Fruit fly (Drosophila melanogaster) whole organism, pupa: ENCODE measurements around the gene CG33791.

Experiments used
- CG10348 ChIP-seq: fragments of 200-800 bp; sonication (Bioruptor generic); IDR thresholded peaks from 2 replicates; pipeline ENCODE4 v1.3.6; 2022; ENCODE audit warnings: missing biosample characterization, missing genetic modification characterization
- CG12605 ChIP-seq: fragments of 200-800 bp; sonication (Bioruptor generic); IDR thresholded peaks from 2 replicates; pipeline ENCODE4 v1.3.6; 2022; ENCODE audit warnings: missing biosample characterization, missing genetic modification characterization
- CG13204 ChIP-seq: fragments of 200-800 bp; sonication (Bioruptor generic); optimal IDR thresholded peaks from 2 replicates; lab custom pipeline; 2018; ENCODE audit warnings: missing biosample characterization, mild to moderate bottlenecking, missing genetic modification characterization, moderate library complexity
- CG14655 ChIP-seq: fragments of 200-800 bp; sonication (Bioruptor generic); optimal IDR thresholded peaks from 3 replicates; lab custom pipeline; 2017; ENCODE audit warnings: mild to moderate bottlenecking, missing biosample characterization, missing genetic modification reagents, missing genetic modification characterization
- CG15710 ChIP-seq: fragments of 200-800 bp; sonication (Bioruptor generic); optimal IDR thresholded peaks from 2 replicates; lab custom pipeline; 2018; ENCODE audit warnings: missing biosample characterization, mild to moderate bottlenecking, missing genetic modification characterization, moderate library complexity
- CG17806 ChIP-seq: fragments of 200-800 bp; sonication (Bioruptor generic); optimal IDR thresholded peaks from 2 replicates; lab custom pipeline; 2018; ENCODE audit warnings: missing biosample characterization, mild to moderate bottlenecking, missing genetic modification characterization, moderate library complexity
- CG32121 ChIP-seq: fragments of 200-800 bp; sonication (Bioruptor generic); IDR thresholded peaks from 2 replicates; pipeline ENCODE4 v1.3.6; 2022; ENCODE audit warnings: missing biosample characterization, missing genetic modification characterization
- CG34367 ChIP-seq: fragments of 200-800 bp; sonication (Bioruptor generic); optimal IDR thresholded peaks from 2 replicates; lab custom pipeline; 2018; ENCODE audit warnings: missing biosample characterization, mild to moderate bottlenecking, missing genetic modification characterization
- CG4496 ChIP-seq: fragments of 200-800 bp; sonication (Bioruptor generic); IDR thresholded peaks from 3 replicates; pipeline ENCODE4 v1.3.6; 2022; ENCODE audit warnings: missing biosample characterization, missing genetic modification characterization
- CG8159 ChIP-seq: fragments of 200-800 bp; sonication (Bioruptor generic); optimal IDR thresholded peaks from 3 replicates; lab custom pipeline; 2018; ENCODE audit warnings: missing biosample characterization, mild to moderate bottlenecking, missing genetic modification characterization, moderate library complexity
- CG8301 ChIP-seq: fragments of 200-800 bp; sonication (Bioruptor generic); optimal IDR thresholded peaks from 2 replicates; lab custom pipeline; 2018; ENCODE audit warnings: missing biosample characterization, mild to moderate bottlenecking, missing genetic modification characterization
- CG9948 ChIP-seq: fragments of 200-800 bp; sonication (Bioruptor generic); optimal IDR thresholded peaks from 2 replicates; lab custom pipeline; 2018; ENCODE audit warnings: missing biosample characterization, mild to moderate bottlenecking, missing genetic modification characterization, moderate library complexity
- D1 ChIP-seq: fragments of 200-800 bp; sonication (Bioruptor generic); optimal IDR thresholded peaks from 2 replicates; lab custom pipeline; 2018; ENCODE audit warnings: missing biosample characterization, mild to moderate bottlenecking, missing genetic modification characterization, moderate library complexity
- EcR ChIP-seq: fragments of 200-800 bp; sonication (Bioruptor generic); optimal IDR thresholded peaks from 3 replicates; lab custom pipeline; 2019; ENCODE audit warnings: missing biosample characterization, missing genetic modification characterization, mild to moderate bottlenecking, moderate library complexity, missing genetic modification reagents
- Ets98B ChIP-seq: fragments of 200-800 bp; sonication (Bioruptor generic); IDR thresholded peaks from 2 replicates; pipeline ENCODE4 v1.3.6; 2022; ENCODE audit warnings: missing biosample characterization, missing genetic modification characterization
- Pif1A ChIP-seq: fragments of 200-800 bp; sonication (Bioruptor generic); optimal IDR thresholded peaks from 3 replicates; lab custom pipeline; 2016; ENCODE audit warnings: missing biosample characterization, missing genetic modification characterization
- Pif1B ChIP-seq: fragments of 200-800 bp; sonication (Bioruptor generic); optimal IDR thresholded peaks from 3 replicates; lab custom pipeline; 2016; ENCODE audit warnings: missing biosample characterization, missing genetic modification characterization
- Snoo ChIP-seq: fragments of 200-800 bp; sonication (Bioruptor generic); optimal IDR thresholded peaks from 3 replicates; lab custom pipeline; 2017; ENCODE audit warnings: missing biosample characterization, mild to moderate bottlenecking, missing genetic modification characterization, inconsistent platforms
- fd96Ca ChIP-seq: fragments of 200-800 bp; sonication (Bioruptor generic); IDR thresholded peaks from 3 replicates; pipeline ENCODE4 v1.3.6; 2022; ENCODE audit warnings: missing biosample characterization, missing genetic modification characterization
- gl ChIP-seq: fragments of 200-800 bp; sonication (Bioruptor generic); optimal IDR thresholded peaks from 2 replicates; lab custom pipeline; 2018; ENCODE audit warnings: missing biosample characterization, mild to moderate bottlenecking, missing genetic modification characterization
- rn ChIP-seq: fragments of 200-800 bp; sonication (Bioruptor generic); IDR thresholded peaks from 2 replicates; pipeline ENCODE4 v1.3.6; 2022; ENCODE audit warnings: missing biosample characterization, missing genetic modification characterization

The CG33791 gene

DNA sequence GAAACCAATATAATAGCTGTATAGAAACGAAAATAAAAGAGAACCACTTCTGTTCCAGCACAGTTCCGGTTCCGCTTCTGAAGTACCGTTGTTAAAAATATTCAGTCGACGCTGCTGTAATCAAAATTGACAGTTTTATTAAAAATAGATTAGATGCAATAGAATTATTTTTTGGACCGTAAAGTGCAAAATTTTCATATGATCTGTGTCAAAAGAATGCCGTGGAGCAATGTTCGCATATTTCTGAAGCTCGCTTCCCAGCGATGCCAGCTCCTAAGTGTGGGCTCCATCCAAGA lies at the start of gene CG33791, which contains the start of gene CG18170:
Gene CG33791 (plus strand): TSS at position 122 of the 296 bp plus-strand sequence.
Gene CG18170 (plus strand): TSS at position 122 of the 296 bp plus-strand sequence.
- no peak for TF ChIP-seq D1
- TF ChIP-seq CG8159 (tag; lab: Kevin White, UChicago), result no peak
- TF ChIP-seq CG15710 (tag; lab: Kevin White, UChicago), result no peak

DNA sequence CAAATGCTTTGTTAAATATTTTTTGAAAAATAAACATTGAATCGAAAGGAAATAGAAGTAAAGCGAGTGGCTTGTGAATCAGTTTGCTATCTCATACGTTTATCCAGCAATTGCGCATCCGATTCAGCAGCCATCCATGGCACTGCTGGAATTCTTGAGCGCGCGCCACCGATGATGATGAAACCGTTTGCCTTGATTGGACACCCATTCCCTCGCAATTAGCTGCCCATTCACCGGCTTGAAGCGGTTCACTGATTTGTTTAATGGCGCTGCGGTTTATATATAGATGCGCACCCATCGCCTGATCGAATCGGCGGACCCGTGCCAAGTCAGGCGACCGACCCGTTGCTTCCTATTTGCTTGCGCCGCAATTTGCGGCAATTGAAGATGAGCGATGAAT lies 49.6 kb upstream of the CG33791 start, which contains the start of gene Pcyt2:
Gene Pcyt2 (plus strand): TSS at position 301 of the 400 bp plus-strand sequence.
- TF ChIP-seq CG12605 (GFP tag; lab: Robert Waterston, UW) (no peak), CG10348 (no peak), gl (tag; lab: Kevin White, UChicago) (no peak), EcR (GFP tag; lab: Kevin White, UChicago) (no peak), CG15710 (tag; lab: Kevin White, UChicago) (no peak), CG14655 (GFP tag; lab: Kevin White, UChicago) (no peak), Snoo (tag; lab: Kevin White, UChicago) (no peak), CG8301 (no peak), CG4496 (GFP tag; lab: Robert Waterston, UW) (no peak), D1 (no peak), CG13204 (GFP tag; lab: Kevin White, UChicago) (no peak), Ets98B (GFP tag; lab: Robert Waterston, UW) (no peak), CG32121 (GFP tag; lab: Robert Waterston, UW) (no peak), CG34367 (tag; lab: Kevin White, UChicago) (no peak), CG8159 (tag; lab: Kevin White, UChicago) (no peak), fd96Ca (no peak)

DNA sequence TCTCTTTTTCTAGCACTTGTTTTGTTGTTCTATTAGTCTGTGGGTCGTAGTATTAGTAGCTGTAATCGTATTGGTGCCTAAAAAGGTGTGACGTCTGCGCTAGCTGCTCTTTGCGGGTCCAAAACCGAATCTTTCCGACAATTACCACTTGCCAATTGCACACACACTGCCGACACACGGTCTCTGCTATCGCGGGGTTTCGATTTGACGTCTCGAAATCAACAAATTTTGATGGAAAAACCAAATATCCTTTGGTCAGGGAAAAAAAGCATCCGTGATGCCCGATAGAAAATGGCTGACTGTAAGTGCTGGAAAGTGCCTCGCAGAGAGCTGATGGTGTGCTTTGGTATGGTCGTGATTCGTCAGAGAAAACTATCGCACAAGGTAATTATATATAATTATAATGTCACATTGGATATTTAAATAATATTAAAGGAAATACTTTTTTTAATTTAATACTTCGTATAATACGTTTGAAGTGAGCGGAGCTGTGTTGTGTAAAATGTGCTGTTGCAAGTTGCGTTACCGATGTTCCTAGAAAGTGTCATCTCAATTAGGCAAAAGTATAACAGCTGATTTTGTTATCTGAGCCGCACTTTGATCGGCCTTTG lies 44.5 kb upstream of the CG33791 start, which contains the start of the genes Pex10 and CG12099:
Gene Pex10 (plus strand): TSS at position 51 of the 611 bp plus-strand sequence.
Gene CG12099 (minus strand): TSS at position 307 of the 611 bp plus-strand sequence.
- TF ChIP-seq Pif1B (GFP tag; lab: Kevin White, UChicago) (peak; percentile 75), CG13204 (GFP tag; lab: Kevin White, UChicago) (no peak), CG15710 (tag; lab: Kevin White, UChicago) (peak; percentile 84), CG8159 (tag; lab: Kevin White, UChicago) (peak; percentile 80), rn (GFP tag; lab: Robert Waterston, UW) (peak; percentile 78), D1 (no peak), CG10348 (peak; percentile 78), fd96Ca (peak; percentile 93), CG12605 (GFP tag; lab: Robert Waterston, UW) (no peak), gl (tag; lab: Kevin White, UChicago) (no peak), Snoo (tag; lab: Kevin White, UChicago) (peak; percentile 86), CG4496 (GFP tag; lab: Robert Waterston, UW) (peak; percentile 91), CG9948 (tag; lab: Kevin White, UChicago) (peak; percentile 67), CG8301 (peak; percentile 62), CG32121 (GFP tag; lab: Robert Waterston, UW) (peak; percentile 86), Pif1A (GFP tag; lab: Kevin White, UChicago) (no peak), CG14655 (GFP tag; lab: Kevin White, UChicago) (no peak), EcR (GFP tag; lab: Kevin White, UChicago) (no peak), Ets98B (GFP tag; lab: Robert Waterston, UW) (peak; percentile 88), CG17806 (tag; lab: Kevin White, UChicago) (peak; percentile 64), CG34367 (tag; lab: Kevin White, UChicago) (peak; percentile 51)

DNA sequence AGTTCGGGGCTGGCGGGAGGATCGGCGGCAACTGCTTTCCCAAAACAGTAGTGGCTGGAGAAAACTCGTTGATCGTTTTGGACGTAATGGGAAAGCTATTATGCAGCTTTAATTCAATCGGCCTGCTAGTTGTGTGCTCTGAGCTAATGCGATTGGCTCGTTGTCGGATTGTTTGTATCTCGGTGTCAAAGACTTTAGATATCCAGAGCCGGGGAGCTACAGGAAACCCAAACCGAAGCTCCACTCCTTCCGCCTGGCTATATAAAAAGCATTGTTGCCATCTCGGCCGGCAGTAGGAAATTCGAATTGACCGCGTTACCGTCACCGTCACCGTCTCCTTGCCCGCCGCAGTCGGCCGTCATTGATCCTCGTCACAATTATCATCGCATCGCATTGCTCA lies 37.7 kb upstream of the CG33791 start, which contains the start of gene CG12003:
Gene CG12003 (plus strand): TSS at position 301 of the 400 bp plus-strand sequence.
- TF ChIP-seq CG9948 (tag; lab: Kevin White, UChicago) (no peak), CG15710 (tag; lab: Kevin White, UChicago) (no peak), CG17806 (tag; lab: Kevin White, UChicago) (no peak), D1 (no peak), Ets98B (GFP tag; lab: Robert Waterston, UW) (no peak), Pif1A (GFP tag; lab: Kevin White, UChicago) (no peak), CG10348 (no peak), Snoo (tag; lab: Kevin White, UChicago) (no peak), CG13204 (GFP tag; lab: Kevin White, UChicago) (no peak), Pif1B (GFP tag; lab: Kevin White, UChicago) (no peak), fd96Ca (no peak), CG34367 (tag; lab: Kevin White, UChicago) (no peak)
- TF ChIP-seq, all 21 proteins: peak for 0

DNA sequence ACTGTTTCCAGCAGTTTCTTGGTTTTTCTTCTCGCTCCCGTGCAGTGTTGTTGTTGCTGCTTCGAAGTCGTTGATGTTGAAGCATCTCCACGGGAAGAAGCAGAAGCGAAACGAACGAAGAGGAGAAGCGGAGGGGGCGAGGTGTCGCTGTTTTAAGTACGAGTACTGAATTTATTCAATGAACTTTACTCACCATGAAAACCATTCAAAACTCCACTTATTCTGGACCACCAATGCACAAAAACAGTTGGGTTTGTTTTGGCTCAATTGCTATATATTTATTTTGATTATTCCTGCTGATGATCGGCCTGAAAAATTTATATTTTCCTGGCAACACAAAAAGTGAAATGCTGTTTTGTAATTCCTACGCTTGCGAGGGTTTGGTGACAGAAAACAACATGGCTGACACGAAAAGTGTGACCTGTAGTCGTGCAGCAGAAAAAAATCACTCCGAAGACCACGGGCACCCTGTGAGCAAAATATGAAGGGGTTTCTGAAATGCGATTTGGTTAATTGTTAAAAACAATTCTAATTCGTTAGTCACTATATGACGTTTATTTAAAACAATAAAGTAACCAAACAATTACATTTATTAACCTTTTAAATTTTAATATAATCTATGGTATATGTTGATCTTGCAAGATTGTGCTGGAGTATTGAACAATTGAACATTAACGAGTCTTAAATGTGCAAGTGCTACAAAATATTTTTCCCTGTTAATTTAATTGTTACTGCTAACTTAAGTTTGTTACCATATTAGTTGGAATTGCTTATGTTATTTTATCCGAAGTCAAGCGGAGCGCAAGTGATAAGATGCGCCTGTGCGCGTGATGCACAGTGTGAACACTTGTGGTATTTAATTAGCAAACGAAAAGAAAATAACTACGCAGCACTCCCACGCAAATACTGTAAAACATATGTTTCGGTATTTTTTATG lies 34.3 kb upstream of the CG33791 start, which contains the start of gene CG7879:
Gene CG7879 (minus strand): TSS at position 384 of the 937 bp plus-strand sequence.
- TF ChIP-seq CG4496 (GFP tag; lab: Robert Waterston, UW), result 0 out of 3 replicates have a peak, but pooled peaks have one; percentile 17
- peak; percentile 25 for TF ChIP-seq CG8159 (tag; lab: Kevin White, UChicago)
- peak; percentile 46 for TF ChIP-seq Pif1B (GFP tag; lab: Kevin White, UChicago)
- TF ChIP-seq fd96Ca, result peak; percentile 34; the same call in 1 of the 3 replicates
- TF ChIP-seq CG14655 (GFP tag; lab: Kevin White, UChicago), result no peak
- peak; percentile 55 for TF ChIP-seq EcR (GFP tag; lab: Kevin White, UChicago)
- TF ChIP-seq Ets98B (GFP tag; lab: Robert Waterston, UW), result no peak; the same call in 1 of the 2 replicates
- peak; percentile 18 for TF ChIP-seq CG15710 (tag; lab: Kevin White, UChicago)
- no peak for TF ChIP-seq rn (GFP tag; lab: Robert Waterston, UW)
